Fruit fly (Drosophila melanogaster) whole organism, embryonic: ENCODE measurements around the gene Tango5.

Experiments used
- ATbp ChIP-seq: fragments of 200-800 bp; sonication (Bioruptor generic); optimal IDR thresholded peaks from 2 replicates; lab custom pipeline; 2017; ENCODE audit warnings: missing biosample characterization, mild to moderate bottlenecking, missing genetic modification characterization, missing genetic modification reagents
- Antp ChIP-seq: fragments of 200-800 bp; sonication (Bioruptor generic); optimal IDR thresholded peaks from 3 replicates; lab custom pipeline; 2016; ENCODE audit warnings: missing biosample characterization, missing genetic modification characterization
- CG12744 ChIP-seq: fragments of 200-800 bp; sonication (Bioruptor generic); optimal IDR thresholded peaks from 2 replicates; lab custom pipeline; 2016; ENCODE audit warnings: missing biosample characterization, missing genetic modification characterization
- CG12769 ChIP-seq: fragments of 200-800 bp; sonication (Bioruptor generic); optimal IDR thresholded peaks from 2 replicates; lab custom pipeline; 2019; ENCODE audit warnings: missing biosample characterization, mild to moderate bottlenecking, missing genetic modification characterization, moderate library complexity
- CG13287 ChIP-seq: fragments of 200-800 bp; sonication (Bioruptor generic); IDR thresholded peaks from 2 replicates; pipeline ENCODE4 v1.3.6; 2022; ENCODE audit warnings: missing biosample characterization, missing genetic modification characterization; ENCODE audit not compliant: partially characterized antibody
- CG15269 ChIP-seq: fragments of 200-800 bp; sonication (Bioruptor generic); optimal IDR thresholded peaks from 2 replicates; lab custom pipeline; 2018; ENCODE audit warnings: missing biosample characterization, mild to moderate bottlenecking, missing genetic modification characterization, moderate library complexity
- CG1529 ChIP-seq: fragments of 200-800 bp; sonication (Bioruptor generic); optimal IDR thresholded peaks from 3 replicates; lab custom pipeline; 2018; ENCODE audit warnings: missing biosample characterization, missing genetic modification characterization
- CG17385 ChIP-seq: fragments of 200-800 bp; sonication (Bioruptor generic); optimal IDR thresholded peaks from 3 replicates; lab custom pipeline; 2018; ENCODE audit warnings: missing biosample characterization, mild to moderate bottlenecking, missing genetic modification characterization
- CG18599 ChIP-seq: fragments of 200-800 bp; sonication (Bioruptor generic); optimal IDR thresholded peaks from 3 replicates; lab custom pipeline; 2017; ENCODE audit warnings: missing biosample characterization, missing genetic modification characterization, mild to moderate bottlenecking, moderate library complexity, missing genetic modification reagents
- CG2712 ChIP-seq: fragments of 200-800 bp; optimal IDR thresholded peaks from 3 replicates; lab custom pipeline; 2019; ENCODE audit warnings: missing biosample characterization, mild to moderate bottlenecking, missing genetic modification characterization, moderate library complexity
- CG3163 ChIP-seq: fragments of 200-800 bp; sonication (Bioruptor generic); optimal IDR thresholded peaks from 3 replicates; lab custom pipeline; 2016; ENCODE audit warnings: missing biosample characterization, missing genetic modification characterization
- CG34422 ChIP-seq: fragments of 200-800 bp; sonication (Bioruptor generic); IDR thresholded peaks from 3 replicates; pipeline ENCODE4 v1.3.6; 2022; ENCODE audit warnings: missing biosample characterization, missing genetic modification characterization
- CG43689 ChIP-seq: fragments of 200-800 bp; sonication (Bioruptor generic); IDR thresholded peaks from 2 replicates; pipeline ENCODE4 v1.3.6; 2022; ENCODE audit warnings: missing biosample characterization, missing genetic modification characterization
- CG4424 ChIP-seq: fragments of 200-800 bp; sonication (Bioruptor generic); optimal IDR thresholded peaks from 3 replicates; lab custom pipeline; 2016; ENCODE audit warnings: missing biosample characterization, missing genetic modification characterization
- CG7556 ChIP-seq: fragments of 200-800 bp; sonication (Bioruptor generic); optimal IDR thresholded peaks from 2 replicates; lab custom pipeline; 2017; ENCODE audit warnings: missing biosample characterization, mild to moderate bottlenecking, missing genetic modification characterization
- CG8359 ChIP-seq: fragments of 200-800 bp; sonication (Bioruptor generic); optimal IDR thresholded peaks from 2 replicates; lab custom pipeline; 2017; ENCODE audit warnings: missing biosample characterization, mild to moderate bottlenecking, missing genetic modification characterization, borderline replicate concordance
- CG8765 ChIP-seq: fragments of 200-800 bp; sonication (Bioruptor generic); IDR thresholded peaks from 2 replicates; pipeline ENCODE4 v1.3.6; 2022; ENCODE audit warnings: missing biosample characterization, missing genetic modification characterization
- Eip74EF ChIP-seq, 2 experiments: fragments of 200-800 bp in 1 of 2; fragments of >200 bp in 1 of 2; sonication (Bioruptor generic) in 1 of 2; optimal IDR thresholded peaks; 2 replicates each; lab custom pipeline; 2017 to 2019; ENCODE audit warnings: missing biosample characterization in 2 of 2, missing genetic modification characterization in 2 of 2, mild to moderate bottlenecking in 1 of 2, moderate library complexity in 1 of 2
- Ets97D ChIP-seq: fragments of 200-800 bp; sonication (Bioruptor generic); optimal IDR thresholded peaks from 3 replicates; lab custom pipeline; 2016; ENCODE audit warnings: missing biosample characterization, missing genetic modification characterization
- HHEX ChIP-seq: fragments of 200-800 bp; sonication (Bioruptor generic); optimal IDR thresholded peaks from 3 replicates; lab custom pipeline; 2017; ENCODE audit warnings: missing biosample characterization, mild to moderate bottlenecking, missing genetic modification characterization, missing genetic modification reagents
- HLH3B ChIP-seq: fragments of 200-800 bp; sonication (Bioruptor generic); IDR thresholded peaks from 2 replicates; pipeline ENCODE4 v1.3.6; 2022; ENCODE audit warnings: missing biosample characterization, missing genetic modification characterization
- Hr78 ChIP-seq, 2 experiments: fragments of 200-800 bp in 1 of 2; fragments of >200 bp in 1 of 2; sonication (Bioruptor generic) in 1 of 2; optimal IDR thresholded peaks; 2 replicates each; lab custom pipeline; 2017 to 2019; ENCODE audit warnings: missing biosample characterization in 2 of 2, missing genetic modification characterization in 2 of 2, mild to moderate bottlenecking in 1 of 2, moderate library complexity in 1 of 2
- Nf-YB ChIP-seq: fragments of 200-800 bp; sonication (Bioruptor generic); optimal IDR thresholded peaks from 3 replicates; lab custom pipeline; 2019; ENCODE audit warnings: missing biosample characterization, mild to moderate bottlenecking, missing genetic modification characterization, moderate library complexity
- Side ChIP-seq: fragments of 200-800 bp; sonication (Bioruptor generic); optimal IDR thresholded peaks from 2 replicates; lab custom pipeline; 2016; ENCODE audit warnings: missing biosample characterization, missing genetic modification characterization
- Six4 ChIP-seq: fragments of 200-800 bp; sonication (Bioruptor generic); optimal IDR thresholded peaks from 2 replicates; lab custom pipeline; 2016; ENCODE audit warnings: missing biosample characterization, missing genetic modification characterization
- YL-1 ChIP-seq: fragments of 200-800 bp; sonication (Bioruptor generic); optimal IDR thresholded peaks from 3 replicates; lab custom pipeline; 2017; ENCODE audit warnings: missing biosample characterization, mild to moderate bottlenecking, missing genetic modification characterization
- abd-A ChIP-seq: fragments of 200-800 bp; sonication (Bioruptor generic); optimal IDR thresholded peaks from 3 replicates; lab custom pipeline; 2019; ENCODE audit warnings: missing biosample characterization, mild to moderate bottlenecking, missing genetic modification characterization, moderate library complexity
- bowl ChIP-seq: fragments of 200-800 bp; sonication (Bioruptor generic); IDR thresholded peaks from 2 replicates; pipeline ENCODE4 v1.3.6; 2022; ENCODE audit warnings: missing biosample characterization, missing genetic modification characterization
- cg ChIP-seq: fragments of 200-800 bp; sonication (Bioruptor generic); optimal IDR thresholded peaks from 3 replicates; lab custom pipeline; 2019; ENCODE audit warnings: missing biosample characterization, mild to moderate bottlenecking, missing genetic modification characterization, moderate library complexity
- ci ChIP-seq: fragments of 200-800 bp; sonication (Bioruptor generic); IDR thresholded peaks from 3 replicates; pipeline ENCODE4 v1.3.6; 2022; ENCODE audit warnings: missing biosample characterization, missing genetic modification characterization
- dan ChIP-seq: fragments of 200-800 bp; sonication (Bioruptor generic); IDR thresholded peaks from 2 replicates; pipeline ENCODE4 v1.3.6; 2022; ENCODE audit warnings: missing biosample characterization, missing genetic modification characterization
- danr ChIP-seq: fragments of 200-800 bp; sonication (Bioruptor generic); IDR thresholded peaks from 2 replicates; pipeline ENCODE4 v1.3.6; 2022; ENCODE audit warnings: missing biosample characterization, missing genetic modification characterization
- dmrt99B ChIP-seq: fragments of 200-800 bp; sonication (Bioruptor generic); optimal IDR thresholded peaks from 2 replicates; lab custom pipeline; 2018; ENCODE audit warnings: missing biosample characterization, mild to moderate bottlenecking, missing genetic modification characterization, moderate library complexity
- eve ChIP-seq, 2 experiments: fragments of >200 bp; optimal IDR thresholded peaks; 2 replicates each; lab custom pipeline; 2017; ENCODE audit warnings: missing biosample characterization in 2 of 2, missing genetic modification characterization in 2 of 2
- gcm ChIP-seq: fragments of 200-800 bp; sonication (Bioruptor generic); optimal IDR thresholded peaks from 2 replicates; lab custom pipeline; 2019; ENCODE audit warnings: missing biosample characterization, mild to moderate bottlenecking, missing genetic modification characterization, moderate library complexity
- h ChIP-seq: fragments of >200 bp; optimal IDR thresholded peaks from 2 replicates; lab custom pipeline; 2017
- her ChIP-seq: fragments of 200-800 bp; sonication (Bioruptor generic); optimal IDR thresholded peaks from 2 replicates; lab custom pipeline; 2016; ENCODE audit warnings: missing biosample characterization, missing genetic modification characterization
- ind ChIP-seq: fragments of 200-800 bp; sonication (Bioruptor generic); optimal IDR thresholded peaks from 3 replicates; lab custom pipeline; 2016; ENCODE audit warnings: missing biosample characterization, missing genetic modification characterization
- kay ChIP-seq: fragments of 200-800 bp; sonication (Bioruptor generic); optimal IDR thresholded peaks from 2 replicates; lab custom pipeline; 2016; ENCODE audit warnings: missing biosample characterization, missing genetic modification characterization
- lmd ChIP-seq: fragments of 200-800 bp; sonication (Bioruptor generic); IDR thresholded peaks from 2 replicates; pipeline ENCODE4 v1.3.6; 2022; ENCODE audit warnings: missing biosample characterization, missing genetic modification characterization
- mld ChIP-seq: fragments of 200-800 bp; sonication (Bioruptor generic); IDR thresholded peaks from 3 replicates; pipeline ENCODE4 v1.3.6; 2022; ENCODE audit warnings: missing biosample characterization, missing genetic modification characterization; ENCODE audit not compliant: partially characterized antibody
- nerfin-2 ChIP-seq: fragments of 200-800 bp; sonication (Bioruptor generic); IDR thresholded peaks from 2 replicates; pipeline ENCODE4 v1.3.6; 2022; ENCODE audit warnings: missing biosample characterization, missing genetic modification characterization; ENCODE audit not compliant: partially characterized antibody
- nom ChIP-seq: fragments of 200-800 bp; sonication (Bioruptor generic); optimal IDR thresholded peaks from 2 replicates; lab custom pipeline; 2017; ENCODE audit warnings: missing biosample characterization, missing genetic modification characterization, mild to moderate bottlenecking, moderate library complexity, missing genetic modification reagents
- oc ChIP-seq: fragments of 200-800 bp; sonication (Bioruptor generic); optimal IDR thresholded peaks from 2 replicates; lab custom pipeline; 2018; ENCODE audit warnings: missing biosample characterization, mild to moderate bottlenecking, missing genetic modification characterization, moderate library complexity
- peb ChIP-seq: fragments of 200-800 bp; sonication (Bioruptor generic); IDR thresholded peaks from 2 replicates; pipeline ENCODE4 v1.3.6; 2022; ENCODE audit warnings: missing biosample characterization, missing genetic modification characterization
- pita ChIP-seq: fragments of 200-800 bp; sonication (Bioruptor generic); optimal IDR thresholded peaks from 2 replicates; lab custom pipeline; 2017; ENCODE audit warnings: missing biosample characterization, mild to moderate bottlenecking, missing genetic modification characterization
- pum ChIP-seq: fragments of 200-800 bp; sonication (Bioruptor generic); optimal IDR thresholded peaks from 2 replicates; lab custom pipeline; 2016; ENCODE audit warnings: missing biosample characterization, missing genetic modification characterization
- salm ChIP-seq: fragments of 200-800 bp; sonication (Bioruptor generic); optimal IDR thresholded peaks from 2 replicates; lab custom pipeline; 2018; ENCODE audit warnings: missing biosample characterization, mild to moderate bottlenecking, missing genetic modification characterization
- vnd ChIP-seq: fragments of 200-800 bp; sonication (Bioruptor generic); IDR thresholded peaks from 3 replicates; pipeline ENCODE4 v1.3.6; 2022; ENCODE audit warnings: missing biosample characterization, missing genetic modification characterization; ENCODE audit not compliant: partially characterized antibody
- zf30C ChIP-seq: fragments of 200-800 bp; sonication (Bioruptor generic); optimal IDR thresholded peaks from 3 replicates; lab custom pipeline; 2018; ENCODE audit warnings: missing biosample characterization, mild to moderate bottlenecking, missing genetic modification characterization
- zfh2 ChIP-seq: fragments of 200-800 bp; sonication (Bioruptor generic); optimal IDR thresholded peaks from 2 replicates; lab custom pipeline; 2016; ENCODE audit warnings: missing biosample characterization, missing genetic modification characterization

The Tango5 gene

DNA sequence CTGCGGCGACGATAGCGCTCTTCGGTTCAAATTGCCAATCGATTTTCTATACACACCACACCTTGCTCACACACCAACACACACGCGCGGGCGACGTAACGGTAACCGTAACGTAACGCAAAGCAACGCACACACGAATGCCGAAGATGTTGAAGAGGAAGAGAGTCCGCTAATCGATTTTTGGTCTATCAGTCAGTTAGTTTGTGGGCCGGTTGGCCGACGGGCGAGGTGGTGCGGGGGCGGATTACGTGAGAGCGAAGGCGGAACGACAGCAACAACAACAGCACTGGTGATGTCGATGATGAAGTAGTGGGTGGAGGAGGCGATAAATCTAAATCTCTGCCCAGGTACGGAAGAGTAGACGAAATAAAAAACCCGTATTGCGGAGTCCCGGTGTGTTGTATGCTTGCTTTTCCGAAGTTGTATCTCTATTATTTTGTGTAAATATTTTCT, 19.9 kb downstream of the Tango5 start, which contains the start of gene ras (continued):
- TF ChIP-seq danr (GFP tag; lab: Robert Waterston, UW) = no peak
- TF ChIP-seq CG8765 = no peak
- TF ChIP-seq CG17385 (GFP tag; lab: Kevin White, UChicago) = peak; percentile 86
- no peak for TF ChIP-seq nom
- no peak for TF ChIP-seq CG34422
- TF ChIP-seq Antp (GFP tag; lab: Kevin White, UChicago) = no peak
- no peak for TF ChIP-seq kay (GFP tag; lab: Kevin White, UChicago)
- peak; percentile 37 for TF ChIP-seq CG18599 (GFP tag; lab: Kevin White, UChicago)
- no peak for TF ChIP-seq HHEX
- TF ChIP-seq ci (GFP tag; lab: Robert Waterston, UW) = no peak
- no peak for TF ChIP-seq her (GFP tag; lab: Kevin White, UChicago)
- TF ChIP-seq CG1529 (GFP tag; lab: Kevin White, UChicago) = no peak
- no peak for TF ChIP-seq CG13287 (GFP tag; lab: Robert Waterston, UW)
- no peak for TF ChIP-seq CG4424
- TF ChIP-seq Hr78 (GFP tag; optimal IDR thresholded peaks at IDR 0.05; lab: Kevin White, UChicago) = no peak
- TF ChIP-seq zf30C (GFP tag; lab: Kevin White, UChicago) = no peak
- TF ChIP-seq CG15269 (tag; lab: Kevin White, UChicago) = no peak
- TF ChIP-seq h (lab: Kevin White, UChicago) = no peak
- no peak for TF ChIP-seq salm
- no peak for TF ChIP-seq dmrt99B
- no peak for TF ChIP-seq CG3163 (GFP tag; lab: Kevin White, UChicago)
- no peak for TF ChIP-seq Ets97D (GFP tag; lab: Kevin White, UChicago)
- TF ChIP-seq bowl (GFP tag; lab: Robert Waterston, UW) = no peak
- TF ChIP-seq vnd (GFP tag; lab: Robert Waterston, UW) = no peak
- no peak for TF ChIP-seq lmd (GFP tag; lab: Robert Waterston, UW)
- no peak for TF ChIP-seq dan
- peak; percentile 77 for TF ChIP-seq cg (GFP tag; lab: Kevin White, UChicago)
- no peak for TF ChIP-seq mld (GFP tag; lab: Robert Waterston, UW)
- peak; percentile 62 for TF ChIP-seq oc (tag; lab: Kevin White, UChicago)
- TF ChIP-seq nerfin-2 (GFP tag; lab: Robert Waterston, UW) = no peak
- peak; percentile 87 for TF ChIP-seq abd-A
- no peak for TF ChIP-seq CG43689 (GFP tag; lab: Robert Waterston, UW)
- TF ChIP-seq CG8359 (GFP tag; lab: Kevin White, UChicago) = no peak
- no peak for TF ChIP-seq Nf-YB (GFP tag; lab: Kevin White, UChicago)
- TF ChIP-seq YL-1 (GFP tag; lab: Kevin White, UChicago) = no peak
- no peak for TF ChIP-seq ATbp (GFP tag; lab: Kevin White, UChicago)
- TF ChIP-seq HLH3B = no peak
- TF ChIP-seq peb = no peak
- no peak for TF ChIP-seq pita (GFP tag; lab: Kevin White, UChicago)
- TF ChIP-seq CG7556 (GFP tag; lab: Kevin White, UChicago) = no peak
- TF ChIP-seq ind (GFP tag; lab: Kevin White, UChicago) = no peak
- TF ChIP-seq Six4 = no peak
- TF ChIP-seq CG12744 (GFP tag; lab: Kevin White, UChicago) = no peak
- peak in 1 of 2 experiments; percentile 34 for TF ChIP-seq Eip74EF (GFP tag; optimal IDR thresholded peaks at IDR 0.05; lab: Kevin White, UChicago)
- no peak for TF ChIP-seq eve (GFP tag; optimal IDR thresholded peaks at IDR 0.05; lab: Kevin White, UChicago)
- TF ChIP-seq Side (GFP tag; lab: Kevin White, UChicago) = peak; percentile 19
- no peak for TF ChIP-seq pum (GFP tag; lab: Kevin White, UChicago)
- TF ChIP-seq gcm (GFP tag; lab: Kevin White, UChicago) = no peak
- no peak for TF ChIP-seq CG2712 (tag; lab: Kevin White, UChicago)
- TF ChIP-seq zfh2 = no peak
- TF ChIP-seq CG12769 (tag; lab: Kevin White, UChicago) = no peak
